Worm (Caenorhabditis elegans): ENCODE measurements around the gene npr-39.

The npr-39 gene

DNA sequence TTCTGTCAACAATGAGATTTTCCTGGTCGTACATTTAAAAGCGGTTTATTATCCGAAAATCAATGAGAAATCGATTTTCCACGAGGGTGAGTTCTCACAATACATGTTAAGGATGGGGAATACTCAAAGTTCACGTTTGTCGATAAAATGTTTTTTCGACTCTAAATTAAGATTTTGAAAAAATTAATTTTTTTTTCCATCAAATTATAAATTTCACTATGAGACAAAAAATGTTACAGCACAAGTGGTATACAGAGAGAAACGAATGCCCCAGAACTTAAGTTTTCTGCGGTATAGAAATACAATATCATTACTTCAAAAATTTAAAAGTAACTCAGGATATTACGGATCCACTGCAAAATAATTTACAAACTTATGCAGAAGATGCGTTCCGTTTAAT, 11.4 kb downstream of the npr-39 start, which contains the start of gene R04B5.1:
R04B5.1 (minus strand) TSS at position 101 of the 400 bp plus-strand sequence.
- TF ChIP-seq F37D6.2 (tag; optimal IDR thresholded peaks at IDR 0.05) (no peak), ceh-28 (tag; optimal IDR thresholded peaks at IDR 0.05) (no peak), hmg-1.1 (GFP tag; IDR thresholded peaks at IDR 0.05) (no peak), duxl-1 (tag; optimal IDR thresholded peaks at IDR 0.05; ENCODE audit: poor library complexity) (no peak)

DNA sequence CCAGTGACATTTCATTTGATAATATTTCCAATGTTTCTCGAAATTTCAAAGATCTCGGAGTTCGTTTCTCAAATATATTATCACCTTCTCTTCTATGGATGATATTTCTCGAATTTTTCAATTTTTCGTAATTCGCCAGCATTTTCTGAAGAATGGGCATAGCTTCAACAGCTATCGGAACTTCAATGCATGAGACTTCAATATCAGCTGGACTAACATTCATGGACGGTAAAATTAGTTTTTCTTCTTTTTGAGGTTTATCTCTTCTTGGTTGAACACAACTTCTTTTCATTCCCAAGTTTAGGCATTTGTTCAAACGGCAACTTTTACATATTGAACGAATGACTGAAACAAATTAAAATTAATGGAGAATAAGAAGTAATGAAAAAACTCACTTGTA, 14.0 kb downstream of the npr-39 start:
- TF ChIP-seq unc-62 (GFP tag; optimal IDR thresholded peaks at IDR 0.05 in 1 of 2) (peak in 1 of 2 experiments; percentile 94), unc-62 (tag; optimal IDR thresholded peaks at IDR 0.05) (no peak), duxl-1 (tag; optimal IDR thresholded peaks at IDR 0.05; ENCODE audit: poor library complexity) (no peak)

DNA sequence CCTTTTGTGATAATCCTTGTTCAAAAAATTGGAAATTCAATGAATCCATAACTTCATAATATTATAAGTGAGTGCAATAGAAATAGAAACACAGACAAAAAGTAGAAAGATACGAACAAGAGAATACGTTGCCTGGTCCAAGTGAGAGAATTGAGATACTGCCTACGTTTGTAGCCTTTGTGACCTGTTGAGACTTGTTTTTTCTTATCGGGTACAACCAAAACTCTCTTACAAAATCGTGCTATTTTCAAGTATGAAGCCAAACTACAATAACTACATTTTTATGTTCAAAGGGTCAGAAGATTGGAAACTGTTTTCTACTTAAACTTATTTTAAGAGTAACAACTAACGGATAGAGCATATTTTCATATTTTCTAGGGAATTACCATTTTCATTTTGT, 14.8 kb downstream of the npr-39 start, which contains the start of gene nhr-205:
nhr-205 (minus strand) TSS at position 141 of the 400 bp plus-strand sequence.
- TF ChIP-seq tra-1 (GFP tag; IDR thresholded peaks at IDR 0.05): no peak
- TF ChIP-seq mdl-1 (tag; optimal IDR thresholded peaks at IDR 0.05): no peak
- peak; percentile 89 for TF ChIP-seq nhr-77 (tag; optimal IDR thresholded peaks at IDR 0.05)
- TF ChIP-seq ctbp-1 (GFP tag; IDR thresholded peaks at IDR 0.05): no peak
- no peak for TF ChIP-seq ceh-32 (tag; optimal IDR thresholded peaks at IDR 0.05; ENCODE audit: poor library complexity)
- TF ChIP-seq nhr-28 (tag; optimal IDR thresholded peaks at IDR 0.05): peak; percentile 89

DNA sequence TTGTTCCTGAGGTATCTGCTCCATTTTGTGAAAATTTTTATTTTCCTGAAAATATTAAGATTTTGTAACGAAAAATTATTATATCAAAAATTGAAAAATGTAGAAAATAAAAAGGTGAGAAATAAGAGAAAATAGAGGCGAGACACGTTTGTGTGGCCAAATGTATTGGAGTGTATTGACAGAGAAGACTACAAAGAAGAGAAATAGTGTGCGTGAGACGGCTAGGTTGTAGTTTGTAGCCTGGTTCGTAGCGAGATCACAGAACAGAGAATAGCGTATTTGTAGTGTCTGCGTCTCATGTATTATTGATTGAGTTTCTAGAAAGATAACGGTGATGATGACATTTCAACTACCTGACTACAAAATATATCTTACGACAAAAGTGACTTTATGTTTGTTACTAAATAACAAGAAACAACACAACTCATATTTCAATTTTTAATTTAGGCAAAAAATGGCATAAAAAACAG, 17.2 kb downstream of the npr-39 start, which contains the start of gene nhr-12:
nhr-12 (minus strand) TSS at position 51 of the 470 bp plus-strand sequence.
- TF ChIP-seq nhr-28 (tag; optimal IDR thresholded peaks at IDR 0.05): peak; percentile 91
- no peak for TF ChIP-seq madf-9 (GFP tag; conservative IDR thresholded peaks at IDR 0.05)
- no peak for TF ChIP-seq ceh-62 (tag; optimal IDR thresholded peaks at IDR 0.05)
- peak; percentile 10 for TF ChIP-seq nhr-102 (tag; optimal IDR thresholded peaks at IDR 0.05)
- TF ChIP-seq fos-1 (tag; optimal IDR thresholded peaks at IDR 0.05): no peak
- TF ChIP-seq nhr-11 (tag; optimal IDR thresholded peaks at IDR 0.05): peak; percentile 0
- no peak for TF ChIP-seq nhr-77 (tag; optimal IDR thresholded peaks at IDR 0.05)
- TF ChIP-seq daf-16 (GFP tag; optimal IDR thresholded peaks at IDR 0.05): no peak
- peak; percentile 59 for TF ChIP-seq daf-16 (tag; optimal IDR thresholded peaks at IDR 0.05)
- TF ChIP-seq dmd-6 (GFP tag; IDR thresholded peaks at IDR 0.05): 0 out of 2 replicates have a peak, but pooled peaks have one; percentile 22
- no peak for TF ChIP-seq mep-1 (tag; optimal IDR thresholded peaks at IDR 0.05)
- TF ChIP-seq D1046.2 (GFP tag; IDR thresholded peaks at IDR 0.05): no peak
- no peak for TF ChIP-seq dmd-8 (GFP tag; IDR thresholded peaks at IDR 0.05)
- TF ChIP-seq unc-62 (GFP tag; optimal IDR thresholded peaks at IDR 0.05 in 1 of 2): peak in 1 of 2 experiments; percentile 10
- TF ChIP-seq unc-62 (tag; optimal IDR thresholded peaks at IDR 0.05): no peak
- TF ChIP-seq nhr-25 (tag; optimal IDR thresholded peaks at IDR 0.05; ENCODE audit: borderline replicate concordance, insufficient read depth): no peak
- TF ChIP-seq unc-130 (GFP tag; optimal IDR thresholded peaks at IDR 0.05): no peak
- no peak for TF ChIP-seq nhr-111 (GFP tag; optimal IDR thresholded peaks at IDR 0.05)
- no peak for TF ChIP-seq zip-2 (tag; optimal IDR thresholded peaks at IDR 0.05)
- TF ChIP-seq dve-1 (tag; optimal IDR thresholded peaks at IDR 0.05; ENCODE audit: insufficient read depth): peak; percentile 65

DNA sequence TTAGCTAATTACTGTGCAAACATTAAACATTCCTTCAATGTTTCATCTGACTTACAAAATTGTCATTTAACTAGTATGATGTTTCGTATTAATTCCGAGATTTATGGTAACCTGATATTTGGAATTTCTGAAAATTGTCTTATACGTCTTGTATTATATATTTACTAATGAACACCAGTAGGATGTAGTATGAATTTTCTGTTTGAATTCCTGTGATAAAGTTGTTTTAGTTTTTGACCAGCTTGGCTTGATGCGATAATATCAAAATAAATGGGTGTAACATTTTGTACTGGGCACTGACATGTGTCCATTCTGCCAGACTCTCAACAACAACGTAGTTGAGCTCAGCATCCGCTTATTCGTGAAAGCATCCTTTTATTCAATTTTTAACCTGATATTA, 18.0 kb downstream of the npr-39 start, which contains the start of gene R04B5.6:
R04B5.6 (plus strand) TSS at position 301 of the 400 bp plus-strand sequence.
- TF ChIP-seq hmg-1.1 (GFP tag; IDR thresholded peaks at IDR 0.05) (no peak), F49E8.2 (tag; optimal IDR thresholded peaks at IDR 0.05; ENCODE audit: borderline replicate concordance) (no peak), ceh-32 (tag; optimal IDR thresholded peaks at IDR 0.05; ENCODE audit: poor library complexity) (no peak), ZK546.5 (tag; optimal IDR thresholded peaks at IDR 0.05) (no peak), zfp-3 (GFP tag; conservative IDR thresholded peaks at IDR 0.05) (no peak), pqm-1 (tag; optimal IDR thresholded peaks at IDR 0.05) (no peak), nhr-76 (tag; optimal IDR thresholded peaks at IDR 0.05) (no peak), F44E2.7 (GFP tag; IDR thresholded peaks at IDR 0.05) (no peak), nhr-48 (tag; optimal IDR thresholded peaks at IDR 0.05) (no peak), jun-1 (tag; optimal IDR thresholded peaks at IDR 0.05) (no peak), aha-1 (tag) (no peak), nhr-111 (GFP tag; optimal IDR thresholded peaks at IDR 0.05) (no peak), ZK337.2 (GFP tag; IDR thresholded peaks at IDR 0.05) (no peak), nhr-42 (GFP tag; IDR thresholded peaks at IDR 0.05) (no peak), nhr-11 (tag; optimal IDR thresholded peaks at IDR 0.05) (no peak), Y48G9A.11 (GFP tag; IDR thresholded peaks at IDR 0.05) (no peak)

Data from whole organism, L4 larva.